Fruit fly (Drosophila melanogaster): ENCODE results near the gene corto.

The corto gene

DNA sequence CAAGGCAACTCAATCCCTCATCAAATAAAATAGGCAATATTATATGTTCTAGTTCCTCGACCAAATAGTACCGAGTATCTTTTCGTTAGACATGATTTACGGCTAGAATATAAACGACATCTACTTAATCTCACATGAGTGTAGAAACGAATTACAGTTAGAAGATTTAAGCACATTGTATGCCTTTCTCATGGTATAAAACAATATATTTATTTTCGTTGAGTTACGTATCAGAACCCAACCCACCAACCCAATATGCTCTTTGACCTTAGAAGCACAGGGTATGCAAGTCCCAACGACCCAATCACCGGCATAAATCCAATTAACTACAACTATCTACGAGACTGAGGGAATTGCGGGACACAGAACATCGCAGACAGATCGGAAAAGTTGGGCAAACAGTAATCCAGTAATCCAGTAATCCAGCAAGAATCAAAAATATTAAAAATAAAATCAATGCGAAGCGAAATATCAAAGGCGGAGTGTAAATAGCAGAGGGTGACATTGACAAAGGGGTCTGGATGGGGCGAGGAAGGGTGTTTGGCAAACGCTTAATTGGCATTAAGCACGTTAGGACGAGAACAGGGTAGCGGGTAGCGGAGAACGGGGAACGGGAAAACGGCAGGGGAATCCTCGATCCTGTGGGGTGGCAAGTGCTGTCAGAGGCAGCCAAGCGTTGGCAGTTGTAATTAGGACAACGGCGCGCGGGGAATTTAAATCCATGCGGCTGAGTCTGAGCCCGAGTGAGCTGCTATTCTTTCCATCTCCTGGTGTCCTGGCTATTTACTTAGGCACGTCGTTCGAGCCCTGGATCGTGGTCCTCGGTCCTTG is 35.6 kb upstream of the corto start:
- no peak for TF ChIP-seq CG14711 (tag; optimal IDR thresholded peaks at IDR 0.05)
- TF ChIP-seq Mnt (GFP tag; optimal IDR thresholded peaks at IDR 0.05), result no peak
- no peak for TF ChIP-seq CG7101 (tag; optimal IDR thresholded peaks at IDR 0.05)
- no peak for TF ChIP-seq toe (GFP tag; optimal IDR thresholded peaks at IDR 0.05)
- TF ChIP-seq Crg-1 (GFP tag; optimal IDR thresholded peaks at IDR 0.05), result no peak
- TF ChIP-seq pad (GFP tag; optimal IDR thresholded peaks at IDR 0.05), result no peak

DNA sequence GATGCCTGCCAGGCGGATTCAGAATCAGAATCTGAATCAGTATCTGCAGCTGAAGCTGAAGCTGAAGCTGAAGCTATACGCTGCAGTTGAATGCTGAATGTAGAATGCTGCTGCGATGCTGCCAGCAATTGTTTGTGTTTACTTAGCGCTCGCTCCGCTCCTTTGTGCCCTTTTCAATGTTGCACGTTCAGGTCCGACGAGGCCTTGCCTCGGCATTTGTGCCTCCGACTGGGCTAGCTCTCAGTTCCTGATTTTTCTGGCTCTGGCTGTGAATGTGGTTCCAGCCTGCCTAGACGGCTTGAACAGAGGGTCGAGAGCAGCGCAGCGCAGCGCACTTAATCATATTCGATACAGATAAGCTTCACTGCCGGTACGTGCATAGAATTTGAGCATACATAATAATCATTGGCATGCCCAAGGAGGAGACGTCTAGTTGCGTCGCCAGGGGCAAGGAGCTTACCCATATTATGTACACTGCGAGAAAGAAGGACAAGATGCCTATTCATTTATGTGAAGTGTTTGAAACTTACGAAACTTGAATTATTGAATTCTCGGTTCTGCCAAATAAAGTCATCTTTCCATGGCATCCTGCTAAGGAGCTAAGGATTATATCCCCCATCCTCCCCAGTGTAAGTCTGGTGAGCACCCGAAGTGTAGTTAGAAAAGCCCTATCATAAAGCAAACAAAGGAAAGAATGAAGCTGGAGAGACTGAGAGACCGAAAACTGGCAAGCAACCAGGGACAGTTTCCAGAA is 33.8 kb upstream of the corto start:
- TF ChIP-seq CG7045 (GFP tag; optimal IDR thresholded peaks at IDR 0.05) (no peak), cic (GFP tag; optimal IDR thresholded peaks at IDR 0.05) (no peak), ovo (GFP tag; optimal IDR thresholded peaks at IDR 0.05) (no peak), Hr96 (GFP tag; optimal IDR thresholded peaks at IDR 0.05) (no peak), Crg-1 (GFP tag; optimal IDR thresholded peaks at IDR 0.05) (no peak), Clk (GFP tag; optimal IDR thresholded peaks at IDR 0.05) (no peak), kay (GFP tag; ENCODE audit: borderline replicate concordance) (no peak), CG5204 (GFP tag; optimal IDR thresholded peaks at IDR 0.05) (no peak), cnc (optimal IDR thresholded peaks at IDR 0.05) (no peak), toe (GFP tag; optimal IDR thresholded peaks at IDR 0.05) (no peak), CG1620 (GFP tag; optimal IDR thresholded peaks at IDR 0.05) (no peak)

- no peak for TF ChIP-seq CG7045 (GFP tag; optimal IDR thresholded peaks at IDR 0.05)
- TF ChIP-seq Clk (GFP tag; optimal IDR thresholded peaks at IDR 0.05), result no peak
- TF ChIP-seq toe (GFP tag; optimal IDR thresholded peaks at IDR 0.05), result no peak
- no peak for TF ChIP-seq kay (GFP tag; ENCODE audit: borderline replicate concordance)
- TF ChIP-seq ovo (GFP tag; optimal IDR thresholded peaks at IDR 0.05), result no peak
- no peak for TF ChIP-seq tj (GFP tag; optimal IDR thresholded peaks at IDR 0.05)
Observed at dm6 chr3R:5118185-5118584, 31.3 kb upstream of the corto start.

DNA sequence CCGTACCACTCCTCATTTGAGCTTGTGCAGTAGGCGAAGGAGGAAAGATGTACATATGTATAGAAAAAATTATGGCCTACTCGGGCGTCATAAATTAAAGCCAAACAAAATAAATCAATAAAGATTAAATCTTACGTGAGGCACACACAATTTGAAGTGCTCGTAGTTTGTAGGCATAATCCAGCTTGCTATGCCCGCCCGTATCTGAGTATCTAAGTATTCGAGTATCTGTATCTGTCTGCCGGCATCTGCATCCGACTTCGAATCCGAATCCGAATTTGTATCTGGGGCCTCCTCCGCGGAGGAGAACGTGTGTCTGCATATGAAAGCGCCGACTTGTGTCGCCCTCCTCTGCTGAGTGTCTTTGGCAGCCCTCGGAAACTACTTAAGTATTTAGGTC is 29.6 kb upstream of the corto start:
- no peak for TF ChIP-seq toe (GFP tag; optimal IDR thresholded peaks at IDR 0.05)
- TF ChIP-seq CG1620 (GFP tag; optimal IDR thresholded peaks at IDR 0.05), result no peak
- no peak for TF ChIP-seq cic (GFP tag; optimal IDR thresholded peaks at IDR 0.05)
- TF ChIP-seq Crg-1 (GFP tag; optimal IDR thresholded peaks at IDR 0.05), result no peak
- TF ChIP-seq Hr96 (GFP tag; optimal IDR thresholded peaks at IDR 0.05), result no peak

dm6 chr3R:5115448-5115847 is 28.6 kb upstream of the corto start:
- peak; percentile 53 for TF ChIP-seq tj (GFP tag; optimal IDR thresholded peaks at IDR 0.05)
- no peak for TF ChIP-seq Clk (GFP tag; optimal IDR thresholded peaks at IDR 0.05)
- TF ChIP-seq ovo (GFP tag; optimal IDR thresholded peaks at IDR 0.05), result no peak
- no peak for TF ChIP-seq CG5204 (GFP tag; optimal IDR thresholded peaks at IDR 0.05)
- no peak for TF ChIP-seq kay (GFP tag; ENCODE audit: borderline replicate concordance)
- no peak for TF ChIP-seq CG7101 (tag; optimal IDR thresholded peaks at IDR 0.05)

dm6 chr3R:5114147-5114546 is 27.3 kb upstream of the corto start:
- no peak for TF ChIP-seq CG11617 (GFP tag; optimal IDR thresholded peaks at IDR 0.05)
- no peak for TF ChIP-seq CG12768 (GFP tag; optimal IDR thresholded peaks at IDR 0.05)
- no peak for TF ChIP-seq Hr96 (GFP tag; optimal IDR thresholded peaks at IDR 0.05)
- no peak for TF ChIP-seq Mnt (GFP tag; optimal IDR thresholded peaks at IDR 0.05)
- TF ChIP-seq cic (GFP tag; optimal IDR thresholded peaks at IDR 0.05), result no peak
- TF ChIP-seq ovo (GFP tag; optimal IDR thresholded peaks at IDR 0.05), result no peak
- no peak for TF ChIP-seq cnc (optimal IDR thresholded peaks at IDR 0.05)
- no peak for TF ChIP-seq CG7045 (GFP tag; optimal IDR thresholded peaks at IDR 0.05)
- no peak for TF ChIP-seq pad (GFP tag; optimal IDR thresholded peaks at IDR 0.05)
- TF ChIP-seq CG7101 (tag; optimal IDR thresholded peaks at IDR 0.05), result no peak
- no peak for TF ChIP-seq Crg-1 (GFP tag; optimal IDR thresholded peaks at IDR 0.05)
- TF ChIP-seq CG5204 (GFP tag; optimal IDR thresholded peaks at IDR 0.05), result no peak
- no peak for TF ChIP-seq CG33017 (tag; optimal IDR thresholded peaks at IDR 0.05)
- TF ChIP-seq Clk (GFP tag; optimal IDR thresholded peaks at IDR 0.05), result no peak

DNA sequence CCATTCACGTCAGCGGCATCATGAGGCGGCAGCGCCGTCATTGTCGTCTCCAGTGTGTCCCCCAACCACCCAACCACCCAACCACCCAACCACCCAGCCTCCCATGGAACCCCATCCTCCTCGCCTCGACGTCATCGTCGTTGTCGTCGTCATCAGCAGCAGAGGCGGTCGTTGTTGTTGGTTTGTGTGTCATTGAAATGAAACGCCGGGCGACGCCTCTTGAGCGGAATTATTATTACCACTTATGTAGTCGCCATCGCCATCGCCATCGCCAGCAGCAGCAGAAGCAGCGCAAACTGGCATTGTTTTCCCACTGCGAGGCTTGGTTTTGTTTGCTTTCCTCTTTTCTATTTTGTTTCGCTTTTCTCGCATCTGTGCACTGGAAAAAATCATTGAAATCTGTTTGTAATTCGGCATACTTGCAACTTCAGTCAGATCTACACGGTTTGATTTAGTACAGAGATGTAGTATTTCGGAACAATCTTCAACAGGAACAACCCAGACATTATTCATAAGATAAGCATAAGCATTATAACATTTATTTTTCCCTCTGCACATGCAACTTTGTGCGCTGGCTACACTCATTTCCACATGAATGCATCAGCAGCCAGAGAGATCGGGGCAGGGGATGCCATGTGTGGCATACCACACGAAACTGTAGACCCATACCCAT is 26.1 kb upstream of the corto start:
- TF ChIP-seq Hr96 (GFP tag; optimal IDR thresholded peaks at IDR 0.05), result no peak
- TF ChIP-seq Mnt (GFP tag; optimal IDR thresholded peaks at IDR 0.05), result no peak
- peak; percentile 69 for TF ChIP-seq CG7101 (tag; optimal IDR thresholded peaks at IDR 0.05)
- no peak for TF ChIP-seq kay (GFP tag; ENCODE audit: borderline replicate concordance)
- TF ChIP-seq CG12768 (GFP tag; optimal IDR thresholded peaks at IDR 0.05), result peak; percentile 33
- no peak for TF ChIP-seq cnc (optimal IDR thresholded peaks at IDR 0.05)
- TF ChIP-seq tj (GFP tag; optimal IDR thresholded peaks at IDR 0.05), result no peak
- TF ChIP-seq toe (GFP tag; optimal IDR thresholded peaks at IDR 0.05), result peak; percentile 39
- peak; percentile 7 for TF ChIP-seq pad (GFP tag; optimal IDR thresholded peaks at IDR 0.05)
- peak; percentile 20 for TF ChIP-seq CG11617 (GFP tag; optimal IDR thresholded peaks at IDR 0.05)
- peak; percentile 6 for TF ChIP-seq cic (GFP tag; optimal IDR thresholded peaks at IDR 0.05)
- peak; percentile 12 for TF ChIP-seq Clk (GFP tag; optimal IDR thresholded peaks at IDR 0.05)
- TF ChIP-seq CG33017 (tag; optimal IDR thresholded peaks at IDR 0.05), result peak; percentile 52
- no peak for TF ChIP-seq Crg-1 (GFP tag; optimal IDR thresholded peaks at IDR 0.05)
- no peak for TF ChIP-seq ovo (GFP tag; optimal IDR thresholded peaks at IDR 0.05)
- peak; percentile 44 for TF ChIP-seq CG14711 (tag; optimal IDR thresholded peaks at IDR 0.05)
- no peak for TF ChIP-seq bab1 (GFP tag; optimal IDR thresholded peaks at IDR 0.05)
- peak; percentile 59 for TF ChIP-seq CG5204 (GFP tag; optimal IDR thresholded peaks at IDR 0.05)
- no peak for TF ChIP-seq CG1620 (GFP tag; optimal IDR thresholded peaks at IDR 0.05)
- TF ChIP-seq CG7045 (GFP tag; optimal IDR thresholded peaks at IDR 0.05), result peak; percentile 60
